Fruit fly (Drosophila melanogaster) S2 (cell line): ENCODE results near the gene Aatf.

Source experiments
- CG8478 ChIP-seq: fragments of >200 bp; optimal IDR thresholded peaks from 2 replicates; lab custom pipeline; 2018
- CTCF ChIP-seq, 2 experiments: fragments of >200 bp; optimal IDR thresholded peaks; 2 replicates each; lab custom pipeline; 2018

Gene Aatf

DNA sequence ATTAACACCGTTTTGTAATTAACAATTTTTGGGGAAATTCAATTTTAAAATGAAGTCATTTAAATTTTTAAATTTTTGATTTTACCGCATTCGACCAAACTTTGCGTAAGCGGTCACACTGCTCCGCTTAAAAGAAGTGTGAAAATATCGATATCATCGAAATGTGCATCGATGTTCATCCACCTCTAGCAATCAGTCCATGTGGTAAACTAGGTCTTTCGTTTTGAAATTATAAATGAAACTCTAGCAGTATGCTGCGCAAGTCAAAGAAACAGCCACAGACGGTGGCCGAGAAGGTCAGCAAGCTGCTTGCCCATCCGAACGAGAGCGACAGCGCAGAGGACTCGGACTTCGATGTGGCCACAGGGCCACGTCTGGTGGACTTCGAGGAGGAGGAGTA is at the start of gene Aatf:
TSS of gene Aatf (plus strand) at position 166 of the 400 bp plus-strand sequence.
- peak in 1 of 2 experiments; percentile 23 for TF ChIP-seq CTCF (optimal IDR thresholded peaks at IDR 0.05; lab: Kevin White, UChicago)
- no peak for TF ChIP-seq CG8478 (lab: Kevin White, UChicago)

DNA sequence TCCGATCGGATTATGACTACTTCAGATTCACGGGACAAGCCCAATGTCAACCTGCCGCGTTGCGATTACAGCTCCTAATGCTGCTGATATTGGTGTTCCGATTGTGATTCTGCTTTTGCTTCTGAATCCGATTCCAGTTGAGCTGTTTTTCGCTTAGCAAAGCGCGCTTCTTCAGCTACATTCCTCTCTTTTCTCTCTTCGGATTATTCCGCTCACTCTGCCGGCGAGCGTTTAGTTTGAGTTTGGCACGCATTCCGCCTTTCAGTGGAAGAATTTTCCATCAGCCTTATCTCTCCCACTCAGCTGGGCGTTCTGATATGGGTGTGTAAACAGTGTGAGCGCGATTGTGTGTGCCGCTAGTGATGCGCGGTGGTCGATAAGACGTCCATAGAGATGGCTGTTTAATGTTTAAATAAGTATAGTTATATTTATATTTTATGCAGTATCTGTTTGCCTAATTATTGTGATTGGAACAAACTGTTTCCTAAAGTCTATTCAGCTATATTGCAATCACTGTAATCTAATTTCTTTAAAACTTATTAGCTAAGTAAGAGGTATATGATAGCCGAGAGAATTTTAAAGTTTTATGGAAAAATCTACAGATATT is 49.6 kb upstream of the Aatf start, which contains the start of gene Galt:
TSS of gene Galt (minus strand) at position 315 of the 607 bp plus-strand sequence.
- TF ChIP-seq CG8478 (lab: Kevin White, UChicago), result no peak

DNA sequence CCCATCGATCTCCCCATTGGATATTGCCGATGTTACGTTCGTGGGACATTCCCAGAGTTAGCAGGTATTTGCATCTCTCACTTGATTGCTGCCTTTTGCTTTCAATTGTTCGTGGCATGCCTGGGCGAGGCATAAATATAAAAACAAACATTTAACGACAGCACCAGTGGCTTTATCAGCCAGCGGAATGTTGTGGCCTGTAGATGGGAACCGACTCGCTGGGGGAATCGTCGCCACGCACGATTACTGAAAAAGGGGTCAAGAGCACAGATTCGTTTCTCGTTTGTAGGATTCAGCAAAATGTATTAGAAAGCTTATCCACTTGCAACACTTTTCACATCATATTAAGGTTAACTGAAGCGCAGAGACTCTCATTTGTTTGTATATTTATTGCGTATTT is 46.0 kb upstream of the Aatf start:
- TF ChIP-seq CG8478 (lab: Kevin White, UChicago) (no peak), CTCF (optimal IDR thresholded peaks at IDR 0.05; lab: Kevin White, UChicago) (no peak)

DNA sequence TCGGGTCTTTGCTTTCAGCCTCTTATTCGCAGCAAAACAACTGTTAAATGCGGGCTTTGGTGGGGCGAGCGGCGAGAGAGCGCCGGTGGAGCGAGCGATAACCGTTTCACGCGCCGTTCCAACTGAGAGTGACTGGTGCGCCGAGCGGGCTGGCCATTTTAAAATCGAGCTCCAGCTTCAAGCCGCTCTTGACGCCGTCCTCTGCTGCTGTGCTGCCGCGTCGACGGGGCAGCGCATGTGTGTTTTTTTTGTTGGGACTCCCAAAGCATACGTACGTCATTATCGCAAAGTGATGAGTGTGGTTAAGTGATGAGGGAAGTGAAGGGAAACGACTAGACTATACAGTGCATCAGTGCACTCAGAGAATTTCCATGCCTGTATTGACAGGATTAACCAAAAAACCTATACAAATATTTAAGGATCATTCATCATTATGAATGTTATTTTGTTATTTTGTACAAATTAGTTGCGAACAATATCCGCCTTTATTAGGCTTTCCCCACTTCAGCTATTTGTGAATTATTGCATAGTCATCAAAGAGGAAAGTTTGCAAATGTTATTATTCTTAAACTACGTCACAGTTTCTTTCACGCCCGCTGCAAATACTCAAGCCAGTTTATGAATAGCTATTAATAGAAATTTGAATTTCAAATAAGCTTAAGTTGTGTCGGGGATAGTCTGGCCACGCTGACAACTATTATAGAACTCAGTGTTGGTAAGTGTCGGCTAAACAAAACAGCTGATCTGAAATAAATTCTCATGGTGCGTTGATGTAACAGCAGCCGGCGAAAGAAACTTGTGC is 44.0 kb upstream of the Aatf start, which contains the start of gene Spn27A:
TSS of gene Spn27A (minus strand) at position 137 of the 802 bp plus-strand sequence.
- no peak for TF ChIP-seq CG8478 (lab: Kevin White, UChicago)
- no peak for TF ChIP-seq CTCF (optimal IDR thresholded peaks at IDR 0.05; lab: Kevin White, UChicago)

DNA sequence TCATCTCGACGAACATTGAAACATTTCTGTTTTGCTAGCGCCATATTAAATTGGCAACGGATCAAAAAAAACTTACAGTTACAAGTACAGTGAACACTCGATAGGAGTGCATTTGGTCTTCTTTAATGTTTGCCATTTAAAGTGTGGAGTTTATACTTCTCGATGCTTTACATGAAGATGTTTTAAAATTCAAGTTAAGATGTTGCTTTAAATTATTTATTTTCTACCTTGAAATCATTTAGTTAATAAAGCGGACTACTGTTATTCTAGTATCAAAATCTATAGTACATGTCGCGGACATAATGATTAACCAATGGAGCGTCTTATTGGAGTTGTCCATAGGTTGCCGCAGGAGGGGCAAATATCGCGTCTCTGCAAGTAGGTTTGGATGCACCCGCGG is 40.9 kb upstream of the Aatf start, which contains the start of gene cort:
TSS of gene cort (minus strand) at position 101 of the 400 bp plus-strand sequence.
- TF ChIP-seq CG8478 (lab: Kevin White, UChicago) (no peak), CTCF (optimal IDR thresholded peaks at IDR 0.05; lab: Kevin White, UChicago) (no peak)

DNA sequence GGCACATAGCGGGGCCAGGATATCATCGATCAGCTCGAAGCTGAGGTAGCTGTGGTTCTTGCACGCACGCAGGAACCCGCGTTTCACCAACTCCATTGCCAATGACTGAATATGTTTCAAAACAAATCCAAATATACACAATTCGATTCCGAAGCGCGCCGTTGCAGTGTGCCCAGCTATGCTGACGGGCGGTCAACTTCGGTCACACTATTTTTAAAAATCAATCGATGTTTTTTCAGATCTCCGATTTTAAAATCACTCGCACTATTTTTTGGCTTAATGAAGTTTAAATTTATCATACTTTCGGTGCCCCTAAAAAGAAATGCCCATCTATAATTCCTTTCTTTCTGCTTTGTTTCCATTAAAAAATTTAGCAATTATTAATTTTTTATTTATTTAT is 40.0 kb upstream of the Aatf start, which contains the start of gene Nse1:
TSS of gene Nse1 (minus strand) at position 173 of the 400 bp plus-strand sequence.
- TF ChIP-seq CTCF (optimal IDR thresholded peaks at IDR 0.05; lab: Kevin White, UChicago), result no peak

DNA sequence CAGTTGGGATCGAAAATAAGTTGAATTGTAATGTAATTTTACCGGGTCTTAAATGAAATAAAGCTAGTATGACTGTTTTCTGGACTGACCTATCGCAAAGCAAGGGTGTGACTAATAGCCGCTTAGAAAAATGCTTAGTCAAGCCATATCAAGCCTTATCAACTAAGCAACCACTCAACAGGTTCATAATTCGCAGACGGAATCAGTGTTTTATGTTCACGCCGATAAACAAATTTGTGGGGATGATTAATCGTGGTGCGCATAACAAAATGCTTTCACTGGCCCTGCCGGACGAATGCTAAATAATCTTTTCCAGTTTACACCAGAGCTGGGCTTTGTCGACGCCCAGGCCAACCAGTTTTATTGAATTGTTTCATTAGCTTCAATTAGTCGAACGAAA is 34.5 kb upstream of the Aatf start:
- TF ChIP-seq CG8478 (lab: Kevin White, UChicago) (no peak), CTCF (optimal IDR thresholded peaks at IDR 0.05; lab: Kevin White, UChicago) (no peak)

DNA sequence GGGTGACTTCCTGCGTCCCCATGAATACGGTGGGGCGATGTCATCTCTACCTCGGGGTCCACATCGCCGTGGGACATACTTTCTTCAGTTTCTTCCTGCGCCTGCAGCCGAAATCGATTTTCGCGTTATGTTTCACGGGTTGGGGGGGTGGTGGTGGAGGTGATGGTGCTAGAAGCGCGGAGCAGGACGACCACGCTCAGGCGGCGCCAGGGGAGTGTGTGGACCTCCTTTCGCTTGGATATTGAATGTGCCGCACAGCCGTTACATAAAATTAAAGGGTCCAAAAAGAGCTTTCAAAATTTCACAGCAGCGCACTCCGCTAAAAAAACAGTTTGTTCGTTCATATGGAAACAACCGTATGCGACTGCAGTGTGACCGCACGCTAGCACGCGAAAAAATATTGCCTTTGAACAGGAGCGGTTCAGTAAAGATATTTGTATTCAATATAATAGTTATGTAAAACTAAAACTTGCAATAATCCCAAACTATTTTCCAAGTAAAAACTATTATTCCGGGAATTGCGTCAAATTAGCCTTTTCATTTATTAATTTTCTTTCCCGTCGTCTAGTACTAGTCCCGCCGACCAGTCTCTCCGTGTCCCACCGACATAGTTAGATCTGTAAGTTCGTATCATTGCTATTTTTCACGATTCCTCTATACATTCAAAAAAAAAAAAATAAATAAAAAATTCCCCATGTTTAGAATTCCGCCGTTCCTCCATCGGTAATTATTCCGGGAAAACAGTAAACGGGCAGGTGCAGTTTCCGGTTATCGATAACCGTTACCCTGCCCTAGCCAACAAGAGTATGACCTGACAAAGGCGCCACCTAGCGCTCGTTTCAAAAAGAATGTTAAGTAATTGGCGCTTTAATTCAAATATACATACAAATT is 33.2 kb upstream of the Aatf start, which contains the start of gene Nhe3:
TSS of gene Nhe3 (minus strand) at position 373 of the 891 bp plus-strand sequence.
- TF ChIP-seq CG8478 (lab: Kevin White, UChicago) (no peak), CTCF (optimal IDR thresholded peaks at IDR 0.05; lab: Kevin White, UChicago) (peak; percentile 89 to 92)

DNA sequence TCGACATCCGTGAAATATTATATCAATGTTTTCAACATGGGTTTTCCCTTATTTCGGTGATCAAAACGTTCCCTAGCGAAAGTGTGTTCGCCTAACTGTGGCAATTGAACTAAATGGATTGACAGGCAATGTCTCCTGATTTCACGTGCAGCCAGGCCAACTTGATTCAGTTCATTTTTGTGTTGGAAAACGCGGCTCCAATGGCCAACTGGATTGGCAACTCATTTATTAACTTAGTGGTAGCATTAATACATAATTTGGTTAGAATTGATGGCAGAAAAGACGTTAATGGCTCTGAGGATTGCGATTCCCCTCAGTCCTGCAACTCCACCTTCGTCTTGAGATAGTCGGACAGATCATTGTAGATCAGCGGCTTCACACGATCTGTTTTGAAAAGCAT is 30.8 kb upstream of the Aatf start, which contains the start of gene CG11327:
TSS of gene CG11327 (minus strand) at position 101 of the 400 bp plus-strand sequence.
- TF ChIP-seq CTCF (optimal IDR thresholded peaks at IDR 0.05; lab: Kevin White, UChicago), result no peak
- no peak for TF ChIP-seq CG8478 (lab: Kevin White, UChicago)

DNA sequence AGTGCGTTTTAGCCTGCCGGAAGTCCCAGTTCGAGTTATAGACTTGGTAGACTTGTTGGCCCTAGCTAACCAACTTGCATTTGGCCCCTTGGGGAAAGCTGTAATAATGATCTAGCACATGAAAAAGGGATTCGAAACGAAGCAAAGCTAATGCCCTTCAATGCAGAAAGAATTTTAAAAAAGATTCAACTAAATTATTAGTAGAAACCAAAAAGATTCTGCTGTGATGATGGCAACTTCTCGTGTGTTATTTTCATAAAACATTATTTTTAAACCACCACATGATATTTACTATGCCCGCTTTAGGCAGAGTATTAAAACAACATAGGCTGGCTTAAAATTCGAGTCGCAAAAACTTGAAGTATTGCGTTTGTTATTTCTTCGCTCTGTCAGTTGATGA is 25.4 kb upstream of the Aatf start:
- no peak for TF ChIP-seq CG8478 (lab: Kevin White, UChicago)
- no peak for TF ChIP-seq CTCF (optimal IDR thresholded peaks at IDR 0.05; lab: Kevin White, UChicago)

DNA sequence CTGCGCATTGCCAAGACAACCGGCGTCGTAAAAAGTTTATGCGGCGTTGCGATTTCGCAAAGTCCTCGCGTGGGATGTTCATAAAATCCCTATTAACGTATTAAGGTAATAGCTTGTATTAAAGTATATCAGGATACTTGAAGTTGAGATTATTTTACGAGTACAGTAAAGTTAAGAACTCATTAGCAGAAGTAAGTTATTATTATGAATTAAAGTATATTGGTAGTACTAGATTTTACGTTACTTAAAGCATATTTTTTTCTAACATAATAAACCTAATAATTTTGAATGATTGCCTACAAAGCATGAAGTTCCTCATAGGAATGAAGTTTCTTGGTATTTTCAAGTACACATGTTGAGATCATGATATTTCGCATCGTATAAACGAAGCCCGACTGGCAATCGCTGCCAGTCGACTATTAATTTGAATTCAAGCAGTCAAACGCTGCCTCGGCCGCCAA is 23.6 kb upstream of the Aatf start:
- TF ChIP-seq CTCF (optimal IDR thresholded peaks at IDR 0.05; lab: Kevin White, UChicago) (no peak), CG8478 (lab: Kevin White, UChicago) (no peak)

DNA sequence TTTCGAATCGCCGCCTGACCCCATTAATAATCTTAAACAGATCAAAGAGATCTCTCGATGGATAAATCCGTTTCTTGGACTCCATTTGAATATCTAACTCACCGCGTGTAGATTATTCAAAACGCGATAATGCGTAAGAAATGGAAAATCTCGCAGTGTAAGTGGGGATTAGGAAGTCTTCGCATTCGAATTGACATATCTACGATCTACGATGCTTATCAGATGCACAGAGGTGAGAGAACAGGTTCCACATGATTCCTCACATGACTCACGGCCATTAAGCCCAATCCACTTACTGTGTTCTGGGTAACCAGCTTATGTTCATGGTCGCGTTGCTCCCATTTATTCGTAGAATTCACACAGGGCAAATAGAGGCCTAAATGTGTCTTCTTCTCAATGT is 21.2 kb upstream of the Aatf start:
- TF ChIP-seq CG8478 (lab: Kevin White, UChicago) (no peak), CTCF (optimal IDR thresholded peaks at IDR 0.05; lab: Kevin White, UChicago) (no peak)

DNA sequence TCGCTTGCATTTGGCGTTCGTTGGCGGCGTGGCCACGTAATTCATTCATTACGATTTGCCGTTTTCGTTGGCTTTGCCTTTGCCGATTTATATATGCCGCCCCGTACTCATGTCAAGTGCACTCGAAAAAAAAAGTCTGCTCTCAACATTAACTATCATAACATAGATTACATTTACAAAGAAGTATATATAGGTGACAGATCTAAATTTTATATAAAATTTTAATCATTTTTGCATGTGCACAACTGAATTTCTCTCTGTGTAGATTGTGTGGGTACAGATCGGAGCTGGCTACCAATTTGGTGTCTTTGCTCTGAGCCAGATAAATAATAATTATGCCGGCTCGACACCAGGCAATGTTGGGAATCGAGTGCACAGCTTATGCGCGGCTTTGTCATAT is 19.0 kb upstream of the Aatf start:
- TF ChIP-seq CG8478 (lab: Kevin White, UChicago) (no peak), CTCF (optimal IDR thresholded peaks at IDR 0.05; lab: Kevin White, UChicago) (no peak)

DNA sequence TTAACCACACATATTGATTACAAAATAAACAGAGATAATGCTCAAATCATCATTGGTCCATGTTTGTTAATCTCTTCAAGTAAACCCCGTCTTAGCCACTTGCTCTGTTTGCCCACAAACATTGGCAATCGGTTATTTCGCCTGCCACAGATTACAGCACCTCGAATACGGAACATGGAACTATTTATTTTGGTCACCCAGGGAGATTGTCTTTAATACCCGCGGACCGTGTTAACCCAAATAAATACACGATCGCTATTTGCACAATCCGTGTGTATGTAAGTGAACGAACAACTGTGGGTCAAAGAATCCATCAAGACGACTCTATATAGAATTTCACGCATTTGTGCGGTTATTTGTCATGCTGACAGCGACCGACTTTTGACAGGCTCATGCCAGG is 16.7 kb upstream of the Aatf start:
- TF ChIP-seq CG8478 (lab: Kevin White, UChicago) (no peak), CTCF (optimal IDR thresholded peaks at IDR 0.05; lab: Kevin White, UChicago) (no peak)
